Fruit fly (Drosophila melanogaster) whole organism, wandering third instar larva: ENCODE data around the gene Frq1.

Experiments used
- Abd-B ChIP-seq: fragments of >200 bp; optimal IDR thresholded peaks from 2 replicates; lab custom pipeline; 2017; ENCODE audit warnings: missing biosample characterization, missing genetic modification characterization
- CrebA ChIP-seq: fragments of 200-800 bp; sonication (Bioruptor generic); optimal IDR thresholded peaks from 2 replicates; lab custom pipeline; 2016; ENCODE audit warnings: missing biosample characterization, mild to moderate bottlenecking, missing genetic modification characterization, borderline replicate concordance
- Dfd ChIP-seq: fragments of >200 bp; optimal IDR thresholded peaks from 2 replicates; lab custom pipeline; 2017; ENCODE audit warnings: missing biosample characterization, missing genetic modification characterization
- Hnf4 ChIP-seq: fragments of 200-800 bp; sonication (Bioruptor generic); optimal IDR thresholded peaks from 2 replicates; lab custom pipeline; 2016; ENCODE audit warnings: missing biosample characterization, mild to moderate bottlenecking, missing genetic modification characterization
- Hr78 ChIP-seq: fragments of >200 bp; optimal IDR thresholded peaks from 2 replicates; lab custom pipeline; 2017; ENCODE audit warnings: missing biosample characterization, missing genetic modification characterization
- Hr83 ChIP-seq: fragments of 200-300 bp; sonication (Bioruptor generic); optimal IDR thresholded peaks from 2 replicates; lab custom pipeline; 2016; ENCODE audit warnings: missing biosample characterization, mild to moderate bottlenecking, missing genetic modification characterization, moderate library complexity; ENCODE audit not compliant: poor library complexity, severe bottlenecking
- Sp1 ChIP-seq: fragments of 200-800 bp; sonication (Bioruptor generic); optimal IDR thresholded peaks from 3 replicates; lab custom pipeline; 2019; ENCODE audit warnings: missing biosample characterization, mild to moderate bottlenecking, missing genetic modification characterization, moderate library complexity
- ey ChIP-seq: fragments of 200-800 bp; sonication (Bioruptor generic); optimal IDR thresholded peaks from 2 replicates; lab custom pipeline; 2016; ENCODE audit warnings: missing biosample characterization, missing genetic modification characterization
- foxo ChIP-seq, 2 experiments: fragments of 200-800 bp; sonication (Bioruptor generic); optimal IDR thresholded peaks; 2 replicates in 1 of 2; 3 replicates in 1 of 2; lab custom pipeline; 2016 to 2017; ENCODE audit warnings: missing biosample characterization in 2 of 2, missing genetic modification characterization in 2 of 2
- fru ChIP-seq: fragments of 200-800 bp; sonication (Bioruptor generic); optimal IDR thresholded peaks from 3 replicates; lab custom pipeline; 2016; ENCODE audit warnings: missing biosample characterization, mild to moderate bottlenecking, missing genetic modification characterization
- h ChIP-seq: fragments of 200-800 bp; sonication (Bioruptor generic); optimal IDR thresholded peaks from 3 replicates; lab custom pipeline; 2016; ENCODE audit warnings: missing biosample characterization, mild to moderate bottlenecking, missing genetic modification characterization
- jim ChIP-seq: fragments of 175-275, 200-325 bp; sonication (Bioruptor generic); optimal IDR thresholded peaks from 2 replicates; lab custom pipeline; 2016; ENCODE audit warnings: missing biosample characterization, mild to moderate bottlenecking, missing genetic modification characterization
- lola ChIP-seq: fragments of >200 bp; optimal IDR thresholded peaks from 2 replicates; lab custom pipeline; 2017; ENCODE audit warnings: missing biosample characterization, missing genetic modification characterization
- psq ChIP-seq: fragments of 200-800 bp; sonication (Bioruptor generic); optimal IDR thresholded peaks from 3 replicates; lab custom pipeline; 2017; ENCODE audit warnings: missing biosample characterization, mild to moderate bottlenecking, missing genetic modification characterization, moderate library complexity
- usp ChIP-seq: fragments of >200 bp; optimal IDR thresholded peaks from 2 replicates; lab custom pipeline; 2017; ENCODE audit warnings: missing biosample characterization, missing genetic modification characterization
- woc ChIP-seq: sonication (Bioruptor generic); optimal IDR thresholded peaks from 2 replicates; lab custom pipeline; 2016; ENCODE audit warnings: missing biosample characterization, mild to moderate bottlenecking, missing genetic modification characterization

Frq1 gene

DNA sequence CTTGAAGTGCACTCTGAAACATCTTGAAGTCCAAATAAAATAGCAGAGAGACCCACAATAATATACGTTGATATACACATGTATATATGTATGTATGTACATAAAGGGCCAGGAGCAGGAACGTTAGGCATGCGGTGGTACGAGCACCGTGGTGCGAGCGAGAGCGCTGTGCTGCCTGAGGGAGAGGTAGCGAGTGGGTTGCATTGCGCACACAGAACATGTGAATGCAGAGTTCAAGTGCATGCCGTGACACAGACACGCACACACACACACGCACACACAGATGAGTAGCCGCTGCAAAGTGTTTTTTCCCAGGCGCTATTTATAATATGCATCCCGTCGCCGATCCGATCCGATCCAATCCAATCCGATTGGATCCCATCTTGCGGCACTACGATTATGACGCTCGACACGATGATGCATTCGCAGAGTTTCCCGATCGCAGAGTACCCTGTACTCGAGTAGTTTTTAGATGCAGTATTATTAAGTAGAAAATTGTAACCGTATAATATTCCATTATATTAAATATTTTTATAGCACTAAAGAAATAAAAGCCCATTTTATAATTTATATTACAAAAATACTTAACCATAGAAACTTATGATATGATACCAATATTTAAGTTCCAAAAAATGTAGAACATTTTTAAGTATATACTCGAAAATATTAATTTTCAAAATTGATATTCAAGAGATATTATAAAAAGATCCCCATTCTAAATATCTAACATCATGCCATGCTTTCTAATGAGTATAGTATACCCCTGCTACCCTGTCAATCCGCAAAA, 53.1 kb downstream of the Frq1 start:
- TF ChIP-seq Hr83 = no peak
- TF ChIP-seq Dfd (GFP tag; lab: Kevin White, UChicago) = no peak
- no peak for TF ChIP-seq foxo (GFP tag; optimal IDR thresholded peaks at IDR 0.05; lab: Kevin White, UChicago)
- no peak for TF ChIP-seq lola (GFP tag; lab: Kevin White, UChicago)
- TF ChIP-seq Abd-B = no peak
- no peak for TF ChIP-seq Hr78 (GFP tag; lab: Kevin White, UChicago)
- no peak for TF ChIP-seq jim (GFP tag; lab: Kevin White, UChicago)
- TF ChIP-seq psq = no peak
- no peak for TF ChIP-seq ey (GFP tag; lab: Kevin White, UChicago)
- TF ChIP-seq h (GFP tag; lab: Kevin White, UChicago) = no peak
- TF ChIP-seq Sp1 (GFP tag; lab: Kevin White, UChicago) = no peak

DNA sequence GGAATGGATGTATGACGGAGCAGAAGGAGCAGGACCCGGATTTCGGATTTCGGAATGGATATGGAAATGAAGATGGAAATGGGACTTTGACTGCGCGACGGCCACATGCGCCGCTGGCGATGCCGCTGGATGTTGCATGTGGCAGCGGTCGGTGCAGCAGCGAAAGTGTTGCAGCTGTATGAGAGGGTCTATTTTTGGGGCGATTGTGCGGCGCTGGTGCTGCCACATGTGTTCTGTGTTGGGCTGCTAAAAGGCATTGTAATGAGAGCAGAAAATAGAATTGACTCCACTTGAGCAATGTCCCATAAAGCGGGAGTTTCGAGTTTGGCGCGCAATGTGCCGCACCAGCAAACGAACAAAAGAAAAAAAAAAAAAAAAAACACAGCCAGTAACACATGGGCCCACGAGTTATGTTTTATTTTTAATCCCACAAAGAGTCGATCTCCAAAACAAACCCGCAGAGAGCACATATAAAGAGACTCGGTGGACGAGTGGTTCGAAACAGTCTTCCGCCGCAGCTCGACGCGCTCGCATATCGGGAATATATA, 53.8 kb downstream of the Frq1 start, which contains the start of gene Him:
TSS of gene Him (plus strand) at position 498 of the 548 bp plus-strand sequence.
- no peak for TF ChIP-seq woc (GFP tag; lab: Kevin White, UChicago)
- no peak for TF ChIP-seq jim (GFP tag; lab: Kevin White, UChicago)
- TF ChIP-seq h (GFP tag; lab: Kevin White, UChicago) = no peak
- no peak for TF ChIP-seq Sp1 (GFP tag; lab: Kevin White, UChicago)
- no peak for TF ChIP-seq Hnf4
- TF ChIP-seq fru (GFP tag; lab: Kevin White, UChicago) = no peak
- TF ChIP-seq CrebA = no peak
- no peak for TF ChIP-seq usp (GFP tag; lab: Kevin White, UChicago)
